Worm (Caenorhabditis elegans): Measurements from ENCODE around the gene dyn-1.

- no peak for TF ChIP-seq mdl-1 (tag; optimal IDR thresholded peaks at IDR 0.05)
- TF ChIP-seq lin-38 (GFP tag; IDR thresholded peaks at IDR 0.05) = no peak
- TF ChIP-seq lin-39 (tag; optimal IDR thresholded peaks at IDR 0.05) = no peak
- TF ChIP-seq egl-27 (tag; optimal IDR thresholded peaks at IDR 0.05) = no peak
Measured at ce11 chrX:15604236-15604635, 35.5 kb downstream of the dyn-1 start.
